Worm (Caenorhabditis elegans) whole organism, midembryonic: ENCODE measurements around the gene bus-4.
"Not testable (repeated sequence)": the region's sequence is repeated elsewhere in the genome, so short reads cannot be mapped to it uniquely, and the experiment has no call there.

Experiments
- T22C8.4 ChIP-seq: fragments of 200-800 bp; sonication (Bioruptor generic); IDR thresholded peaks from 2 replicates; pipeline ENCODE4 v1.3.6; 2022; ENCODE audit warnings: missing genetic modification characterization, missing compliant biosample characterization
- cog-1 ChIP-seq: sonication (generic microtip); optimal IDR thresholded peaks from 2 replicates; lab custom pipeline; 2016; ENCODE audit warnings: missing genetic modification characterization, missing compliant biosample characterization
- flt-1 ChIP-seq: fragments of 200-800 bp; sonication (Bioruptor generic); IDR thresholded peaks from 2 replicates; pipeline ENCODE4 v1.3.6; 2022; ENCODE audit warnings: missing genetic modification characterization, missing compliant biosample characterization
- klf-2 ChIP-seq: fragments of 200-800 bp; sonication (Bioruptor generic); conservative IDR thresholded peaks from 2 replicates; pipeline ENCODE4 v1.3.6; 2022; ENCODE audit warnings: missing genetic modification reagents, missing genetic modification characterization, missing compliant biosample characterization
- med-1 ChIP-seq: sonication (generic microtip); optimal IDR thresholded peaks from 2 replicates; lab custom pipeline; 2017; ENCODE audit warnings: missing genetic modification characterization, mild to moderate bottlenecking, missing compliant biosample characterization, antibody characterized with exemption, missing genetic modification reagents; ENCODE audit not compliant: insufficient read depth
- ref-1 ChIP-seq: fragments of 200-800 bp; sonication (Bioruptor generic); conservative IDR thresholded peaks from 2 replicates; pipeline ENCODE4 v1.3.6; 2022; ENCODE audit warnings: missing genetic modification reagents, missing genetic modification characterization, missing compliant biosample characterization
- tab-1 ChIP-seq: fragments of 200-800 bp; sonication (Bioruptor generic); IDR thresholded peaks from 2 replicates; pipeline ENCODE4 v1.3.6; 2022; ENCODE audit warnings: missing genetic modification characterization, missing compliant biosample characterization
- ztf-23 ChIP-seq: fragments of 200-800 bp; sonication (Bioruptor generic); IDR thresholded peaks from 2 replicates; pipeline ENCODE4 v1.3.6; 2022; ENCODE audit warnings: missing genetic modification reagents, missing genetic modification characterization, missing compliant biosample characterization
- ztf-29 ChIP-seq: fragments of 200-800 bp; sonication (Bioruptor generic); IDR thresholded peaks from 2 replicates; pipeline ENCODE4 v1.3.6; 2022; ENCODE audit warnings: missing genetic modification reagents, missing genetic modification characterization, missing compliant biosample characterization

Gene bus-4

DNA sequence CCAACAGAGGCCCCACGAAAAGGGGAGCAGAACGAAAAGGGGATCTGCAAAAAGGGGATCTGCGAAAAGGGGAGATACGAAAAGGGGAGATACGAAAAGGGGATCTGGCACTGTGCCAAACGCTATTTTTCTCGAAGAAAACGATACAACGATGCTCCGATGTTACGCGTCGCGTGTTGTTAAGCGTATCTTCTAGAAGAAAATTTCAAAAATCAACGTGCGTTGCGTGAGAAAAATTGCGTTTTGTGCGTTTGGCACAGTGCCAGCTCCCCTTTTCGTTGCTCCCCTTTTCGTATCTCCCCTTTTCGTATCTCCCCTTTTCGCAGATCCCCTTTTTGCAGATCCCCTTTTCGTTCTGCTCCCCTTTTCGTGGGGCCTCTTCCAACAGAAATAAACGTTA lies 14.0 kb downstream of the bus-4 start:
- TF ChIP-seq klf-2 (GFP tag; lab: Robert Waterston, UW), result 0 out of 2 replicates have a peak, but pooled peaks have one; percentile 32

DNA sequence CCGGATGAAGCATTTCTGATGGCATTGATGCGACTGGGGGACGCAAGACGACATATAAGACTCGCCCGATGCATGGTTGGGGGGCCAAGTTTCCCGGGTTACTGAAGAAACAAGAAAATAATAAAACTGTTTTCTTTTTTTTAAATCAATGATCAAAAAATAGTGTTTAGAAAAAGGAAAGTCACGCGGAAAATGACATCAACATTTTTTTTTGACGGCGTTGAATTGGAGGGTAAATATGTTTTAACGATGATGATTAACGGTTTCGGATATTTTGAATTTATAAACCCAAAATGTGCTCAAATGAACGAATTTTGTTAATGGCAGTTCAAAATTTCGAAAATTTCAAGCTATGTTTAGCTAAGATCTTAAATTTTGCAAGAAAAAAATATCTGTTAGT lies 15.8 kb downstream of the bus-4 start, which contains the start of gene ogdh-1:
TSS of gene ogdh-1 (minus strand) at position 101 of the 400 bp plus-strand sequence.
- TF ChIP-seq ref-1 (GFP tag; lab: Robert Waterston, UW) (no peak), flt-1 (GFP tag; lab: Robert Waterston, UW) (no peak), ztf-29 (GFP tag; lab: Robert Waterston, UW) (no peak)

DNA sequence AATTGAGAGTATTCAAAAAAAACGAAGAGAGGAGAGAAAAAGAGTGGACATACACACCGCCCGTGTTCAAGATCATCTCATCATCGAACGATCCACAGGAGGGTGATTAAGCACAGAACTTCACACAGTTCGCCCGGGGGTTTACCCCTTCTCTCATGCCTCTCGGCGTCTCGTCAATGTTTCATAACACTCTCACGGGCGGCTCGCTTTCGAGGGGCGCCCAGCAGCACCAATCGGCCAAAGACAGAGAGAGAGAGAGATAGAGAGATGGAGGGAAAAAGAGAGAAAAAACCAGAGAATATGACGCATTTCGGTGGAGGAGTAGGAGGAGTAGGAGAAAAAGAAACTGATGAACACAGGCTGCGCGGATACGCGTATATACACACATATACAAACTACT lies 17.1 kb downstream of the bus-4 start:
- TF ChIP-seq ztf-23, result no peak

DNA sequence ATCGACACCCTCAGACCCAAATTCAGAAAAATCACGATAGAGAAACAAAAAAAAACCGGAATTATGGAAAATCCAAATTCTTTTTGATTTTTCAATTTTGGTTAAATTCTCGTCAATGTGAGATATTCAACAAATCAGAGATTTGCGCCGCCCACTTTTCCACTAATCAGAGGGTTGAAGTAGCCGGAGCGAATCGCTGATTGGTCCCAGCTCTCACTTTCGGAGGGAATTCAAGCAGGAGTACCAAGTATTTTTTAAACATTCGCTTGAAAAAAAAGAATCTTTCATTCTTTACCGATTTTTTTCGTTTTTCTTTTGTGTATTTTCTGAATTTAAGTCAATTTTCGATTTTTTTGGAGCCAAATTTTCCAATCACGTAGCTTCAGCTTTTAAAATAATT lies 17.9 kb downstream of the bus-4 start:
- no peak for TF ChIP-seq flt-1 (GFP tag; lab: Robert Waterston, UW)
- TF ChIP-seq med-1 (GFP tag; lab: Kevin White, UChicago), result no peak
- TF ChIP-seq ztf-23, result no peak
- TF ChIP-seq ztf-29 (GFP tag; lab: Robert Waterston, UW), result no peak
- TF ChIP-seq T22C8.4, result no peak
- TF ChIP-seq klf-2 (GFP tag; lab: Robert Waterston, UW), result no peak
- TF ChIP-seq cog-1 (tag; lab: Kevin White, UChicago), result no peak
- TF ChIP-seq ref-1 (GFP tag; lab: Robert Waterston, UW), result no peak
- TF ChIP-seq tab-1 (GFP tag; lab: Robert Waterston, UW), result no peak

DNA sequence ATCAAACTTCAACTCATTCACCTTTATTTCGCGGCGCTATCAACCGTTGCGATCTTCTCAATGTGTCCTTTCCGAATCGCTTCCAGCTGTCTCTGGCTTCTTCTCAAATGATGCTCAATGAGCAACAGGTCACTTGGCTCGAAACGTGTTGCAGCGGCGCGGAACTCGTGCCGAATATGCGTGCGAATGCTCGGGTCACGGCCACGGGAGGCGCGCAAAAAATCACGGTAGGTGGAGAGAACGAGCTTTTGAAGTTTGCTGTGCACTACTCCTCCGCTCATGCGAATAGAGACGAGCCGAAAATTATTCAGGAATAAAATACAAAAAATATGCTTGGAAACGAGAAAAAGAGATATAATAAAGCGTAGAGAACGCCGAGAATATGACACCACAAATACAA lies 22.4 kb downstream of the bus-4 start, which contains the start of gene cif-1:
TSS of gene cif-1 (minus strand) at position 297 of the 400 bp plus-strand sequence.
- TF ChIP-seq med-1 (GFP tag; lab: Kevin White, UChicago), result no peak
- no peak for TF ChIP-seq ztf-29 (GFP tag; lab: Robert Waterston, UW)
- no peak for TF ChIP-seq ztf-23
- no peak for TF ChIP-seq cog-1 (tag; lab: Kevin White, UChicago)
- TF ChIP-seq klf-2 (GFP tag; lab: Robert Waterston, UW), result no peak
- no peak for TF ChIP-seq flt-1 (GFP tag; lab: Robert Waterston, UW)
- no peak for TF ChIP-seq T22C8.4
- no peak for TF ChIP-seq tab-1 (GFP tag; lab: Robert Waterston, UW)
- TF ChIP-seq ref-1 (GFP tag; lab: Robert Waterston, UW), result no peak

DNA sequence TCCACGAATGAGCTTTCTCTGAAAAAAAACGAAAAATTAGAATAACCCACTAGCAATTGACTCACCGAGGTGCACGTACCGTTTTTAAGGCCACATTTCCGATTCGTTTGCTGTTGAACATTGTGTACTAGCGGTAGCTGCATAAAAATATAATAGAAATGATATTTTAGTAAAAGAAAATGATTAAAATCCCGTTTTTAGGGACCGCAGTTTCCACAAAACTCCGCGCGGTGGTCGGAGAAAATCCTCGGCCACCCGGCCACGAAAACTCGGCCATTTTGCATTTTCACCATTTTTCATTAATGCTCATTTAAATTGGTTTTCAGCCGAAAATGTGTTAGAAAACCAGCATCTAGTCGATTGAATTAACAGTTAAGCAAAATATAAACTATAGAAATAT lies 24.3 kb downstream of the bus-4 start, which contains the start of gene yars-2:
TSS of gene yars-2 (minus strand) at position 249 of the 400 bp plus-strand sequence.
- no peak for TF ChIP-seq ref-1 (GFP tag; lab: Robert Waterston, UW)
- 0 out of 2 replicates have a peak, but pooled peaks have one; percentile 37 for TF ChIP-seq ztf-23
- TF ChIP-seq ztf-29 (GFP tag; lab: Robert Waterston, UW), result no peak
- no peak for TF ChIP-seq cog-1 (tag; lab: Kevin White, UChicago)
- no peak for TF ChIP-seq flt-1 (GFP tag; lab: Robert Waterston, UW)

DNA sequence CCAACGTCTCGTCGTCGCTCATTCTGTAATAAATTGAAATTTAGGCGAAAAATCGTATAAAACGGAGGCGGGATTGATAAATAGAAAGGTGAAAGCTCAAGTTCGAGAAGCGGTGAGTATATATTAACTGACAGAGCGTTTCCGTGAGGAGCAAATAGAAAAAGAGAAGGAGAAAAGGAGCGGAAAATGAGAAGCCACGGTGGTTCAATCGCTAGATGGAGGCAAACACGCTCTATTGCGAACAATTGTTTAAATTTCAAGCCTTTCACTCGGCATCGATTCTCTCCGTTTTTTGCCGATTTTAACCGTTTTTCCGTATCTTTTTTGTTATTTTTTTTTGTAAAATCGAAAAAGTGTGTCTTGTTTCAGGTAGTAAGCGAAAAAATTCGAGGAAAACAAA lies 27.7 kb downstream of the bus-4 start, which contains the start of gene miro-1:
TSS of gene miro-1 (minus strand) at position 23 of the 400 bp plus-strand sequence.
- not testable (repeated sequence) for TF ChIP-seq klf-2 (GFP tag; lab: Robert Waterston, UW); cog-1 (tag; lab: Kevin White, UChicago); med-1 (GFP tag; lab: Kevin White, UChicago)

DNA sequence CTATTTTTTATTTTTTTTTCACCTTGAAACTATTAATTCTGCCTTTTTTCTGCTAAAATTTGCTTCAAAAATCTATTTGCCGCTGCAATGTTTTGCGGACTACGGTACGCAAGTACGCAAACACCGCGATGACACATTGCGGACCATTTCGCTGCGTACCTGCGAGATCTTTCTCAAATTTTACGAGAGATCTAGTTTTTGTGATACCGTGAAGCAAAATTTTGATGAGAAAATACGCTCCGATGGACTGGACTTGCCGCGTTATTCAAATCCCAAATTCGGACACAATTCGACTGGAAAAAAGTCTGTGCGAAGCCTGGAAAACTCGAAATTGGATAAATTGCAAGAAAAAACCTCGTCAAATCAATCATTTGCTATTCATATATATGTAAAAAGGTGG lies 32.5 kb downstream of the bus-4 start:
- peak; percentile 24; the same call in 1 of the 2 replicates for TF ChIP-seq T22C8.4
- TF ChIP-seq ztf-23, result peak; percentile 60; the same call in 1 of the 2 replicates

DNA sequence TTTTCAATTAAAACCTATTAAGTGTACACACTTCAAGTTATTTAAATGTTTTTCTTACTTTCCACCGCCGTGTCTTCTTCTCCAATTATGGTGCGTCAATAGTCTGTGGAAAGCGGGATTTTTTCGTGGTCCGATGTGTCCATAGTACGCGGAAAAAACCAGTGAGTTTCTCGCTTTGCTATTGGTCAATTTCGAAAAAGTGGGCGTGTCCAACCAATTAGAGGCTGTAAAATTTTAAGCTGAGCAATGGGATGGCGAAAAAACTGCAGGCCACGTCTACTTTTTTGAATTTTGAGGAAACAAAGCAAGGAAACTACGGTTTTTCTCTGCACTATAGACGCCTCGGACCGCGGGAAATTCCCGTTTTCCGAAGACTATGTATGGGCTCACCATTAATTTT lies 35.6 kb downstream of the bus-4 start:
- TF ChIP-seq flt-1 (GFP tag; lab: Robert Waterston, UW), result no peak
- no peak for TF ChIP-seq klf-2 (GFP tag; lab: Robert Waterston, UW)
- TF ChIP-seq tab-1 (GFP tag; lab: Robert Waterston, UW), result no peak
- no peak for TF ChIP-seq med-1 (GFP tag; lab: Kevin White, UChicago)
- no peak for TF ChIP-seq ref-1 (GFP tag; lab: Robert Waterston, UW)
- no peak for TF ChIP-seq cog-1 (tag; lab: Kevin White, UChicago)
- TF ChIP-seq ztf-23, result no peak
- no peak for TF ChIP-seq ztf-29 (GFP tag; lab: Robert Waterston, UW)
- TF ChIP-seq T22C8.4, result no peak

DNA sequence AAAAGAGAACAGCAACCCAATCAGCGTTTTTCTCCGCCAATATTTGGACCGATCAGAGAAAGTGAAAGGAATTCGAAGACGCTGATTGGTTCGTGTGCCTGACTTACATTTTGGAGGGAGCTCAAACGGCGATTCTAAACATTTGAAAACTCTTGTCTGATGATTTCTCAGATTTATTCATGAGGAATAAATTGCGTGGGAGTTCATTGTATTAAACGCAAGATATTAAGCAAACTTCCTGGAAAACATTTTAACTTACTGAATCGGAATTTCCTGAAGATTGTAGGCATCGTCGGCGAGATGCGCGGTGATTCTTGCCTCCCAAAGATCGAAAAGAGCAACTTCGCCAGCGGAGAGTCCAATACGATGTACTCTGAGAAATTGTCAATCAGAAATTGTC lies 36.5 kb downstream of the bus-4 start, which contains the start of gene K08F11.1:
TSS of gene K08F11.1 (plus strand) at position 301 of the 400 bp plus-strand sequence.
- TF ChIP-seq ref-1 (GFP tag; lab: Robert Waterston, UW) (no peak), cog-1 (tag; lab: Kevin White, UChicago) (no peak), tab-1 (GFP tag; lab: Robert Waterston, UW) (no peak), ztf-23 (no peak), flt-1 (GFP tag; lab: Robert Waterston, UW) (no peak), klf-2 (GFP tag; lab: Robert Waterston, UW) (no peak), ztf-29 (GFP tag; lab: Robert Waterston, UW) (no peak), T22C8.4 (no peak), med-1 (GFP tag; lab: Kevin White, UChicago) (no peak)

DNA sequence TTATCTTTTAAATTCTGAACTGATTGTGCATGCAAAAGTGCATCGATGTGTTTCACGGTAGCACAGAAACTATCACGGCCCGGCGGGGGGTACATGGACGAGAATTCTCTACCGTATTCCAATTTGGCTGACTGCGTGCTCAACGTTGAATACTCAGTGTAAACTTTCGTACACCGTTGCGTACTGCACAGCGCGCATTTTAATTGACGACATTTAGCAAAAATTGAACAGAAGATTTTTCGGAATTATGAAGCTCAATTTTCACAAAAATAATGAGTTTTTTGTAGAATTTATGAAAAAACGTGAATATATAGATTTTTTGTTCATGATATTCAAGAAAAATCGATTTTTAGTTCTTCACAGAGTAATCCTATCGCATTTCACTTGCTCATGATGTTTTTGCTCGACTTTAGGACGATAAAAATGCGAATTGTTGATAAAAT lies 37.4 kb downstream of the bus-4 start:
- TF ChIP-seq ref-1 (GFP tag; lab: Robert Waterston, UW) (0 out of 2 replicates have a peak, but pooled peaks have one; percentile 20), flt-1 (GFP tag; lab: Robert Waterston, UW) (peak; percentile 90), cog-1 (tag; lab: Kevin White, UChicago) (peak; percentile 49), tab-1 (GFP tag; lab: Robert Waterston, UW) (0 out of 2 replicates have a peak, but pooled peaks have one; percentile 59), T22C8.4 (peak; percentile 60), klf-2 (GFP tag; lab: Robert Waterston, UW) (peak; percentile 68; the same call in 1 of the 2 replicates), ztf-23 (peak; percentile 95)
